Worm (Caenorhabditis elegans): Measurements from ENCODE around the gene C25A8.2.
A peak's percentile ranks its signal among the peaks of the same experiment; 100 is the strongest.

C25A8.2 gene

ce11 chrIV:7047762-7048178, 38.1 kb downstream of the C25A8.2 start (continued):
- TF ChIP-seq C34B4.2 (tag; optimal IDR thresholded peaks at IDR 0.05) (no peak), grh-1 (GFP tag; IDR thresholded peaks at IDR 0.05) (peak; percentile 78), alr-1 (tag; optimal IDR thresholded peaks at IDR 0.05; ENCODE audit: borderline replicate concordance) (no peak), jun-1 (tag; optimal IDR thresholded peaks at IDR 0.05) (peak; percentile 28), xbp-1 (tag; optimal IDR thresholded peaks at IDR 0.05) (peak; percentile 49), unc-62 (GFP tag; optimal IDR thresholded peaks at IDR 0.05) (no peak), snpc-4 (tag; optimal IDR thresholded peaks at IDR 0.05) (peak; percentile 27), nhr-85 (tag) (peak; percentile 98), nhr-237 (tag; optimal IDR thresholded peaks at IDR 0.05) (no peak), irx-1 (tag; optimal IDR thresholded peaks at IDR 0.05) (peak; percentile 67), nhr-28 (tag; optimal IDR thresholded peaks at IDR 0.05) (no peak), ceh-63 (GFP tag; optimal IDR thresholded peaks at IDR 0.05) (no peak), ets-5 (GFP tag; IDR thresholded peaks at IDR 0.05) (no peak), mdl-1 (tag; optimal IDR thresholded peaks at IDR 0.05) (peak in 1 of 2 experiments; percentile 86), ztf-11 (tag; optimal IDR thresholded peaks at IDR 0.05) (no peak), sox-4 (tag; optimal IDR thresholded peaks at IDR 0.05) (no peak), lin-13 (GFP tag; optimal IDR thresholded peaks at IDR 0.05) (peak; percentile 48), lsy-2 (tag; optimal IDR thresholded peaks at IDR 0.05) (peak; percentile 66 to 67), nhr-12 (tag; optimal IDR thresholded peaks at IDR 0.05) (no peak), zip-4 (GFP tag; optimal IDR thresholded peaks at IDR 0.05) (peak; percentile 0), ama-1 (optimal IDR thresholded peaks at IDR 0.05) (peak; percentile 69), nhr-90 (tag; optimal IDR thresholded peaks at IDR 0.05; ENCODE audit: poor library complexity) (peak; percentile 83), skn-1 (tag; optimal IDR thresholded peaks at IDR 0.05) (peak; percentile 9), fkh-10 (GFP tag; optimal IDR thresholded peaks at IDR 0.05) (no peak), dpl-1 (GFP tag; optimal IDR thresholded peaks at IDR 0.05) (peak in 2 of 3 experiments; percentile 28 to 60), egl-13 (tag; optimal IDR thresholded peaks at IDR 0.05) (no peak), mep-1 (tag; optimal IDR thresholded peaks at IDR 0.05) (peak; percentile 65), mab-9 (GFP tag; IDR thresholded peaks at IDR 0.05) (no peak), ceh-8 (GFP tag; optimal IDR thresholded peaks at IDR 0.05) (no peak), nhr-84 (tag; optimal IDR thresholded peaks at IDR 0.05) (no peak), nhr-19 (GFP tag; conservative IDR thresholded peaks at IDR 0.05) (peak; percentile 83), dsc-1 (tag; optimal IDR thresholded peaks at IDR 0.05) (no peak), lir-3 (tag; optimal IDR thresholded peaks at IDR 0.05; ENCODE audit: poor library complexity) (no peak), fos-1 (tag; optimal IDR thresholded peaks at IDR 0.05) (peak; percentile 71), F16B12.6 (tag; optimal IDR thresholded peaks at IDR 0.05) (no peak), ceh-88 (GFP tag; IDR thresholded peaks at IDR 0.05) (no peak), C16A3.4 (tag; optimal IDR thresholded peaks at IDR 0.05) (peak; percentile 44), hpl-2 (GFP tag; optimal IDR thresholded peaks at IDR 0.05) (peak; percentile 29), unc-86 (tag; optimal IDR thresholded peaks at IDR 0.05) (no peak), egl-27 (tag; optimal IDR thresholded peaks at IDR 0.05) (peak in 1 of 2 experiments; percentile 59), hlh-4 (tag; optimal IDR thresholded peaks at IDR 0.05) (no peak), tlp-1 (tag; optimal IDR thresholded peaks at IDR 0.05) (no peak), nhr-20 (tag; optimal IDR thresholded peaks at IDR 0.05) (peak; percentile 89), elt-2 (tag; optimal IDR thresholded peaks at IDR 0.05) (peak; percentile 93), ceh-90 (tag; optimal IDR thresholded peaks at IDR 0.05) (no peak), snu-23 (GFP tag; optimal IDR thresholded peaks at IDR 0.05) (peak; percentile 91), hlh-17 (GFP tag; optimal IDR thresholded peaks at IDR 0.05; ENCODE audit: borderline replicate concordance) (no peak), unc-30 (tag; optimal IDR thresholded peaks at IDR 0.05) (no peak), lin-39 (tag; optimal IDR thresholded peaks at IDR 0.05) (no peak), rnt-1 (tag; optimal IDR thresholded peaks at IDR 0.05) (peak; percentile 39), blmp-1 (tag; optimal IDR thresholded peaks at IDR 0.05) (peak; percentile 79), C04F5.9 (tag; optimal IDR thresholded peaks at IDR 0.05) (peak; percentile 21), fkh-8 (tag; optimal IDR thresholded peaks at IDR 0.05) (no peak), pqm-1 (tag; optimal IDR thresholded peaks at IDR 0.05) (no peak)
